Worm (Caenorhabditis elegans) whole organism, L3 larva: ENCODE data around the gene fbxb-55.

Experiments used
- R02D3.7 ChIP-seq: fragments of 150-350 bp; optimal IDR thresholded peaks from 2 replicates; lab custom pipeline; 2014; ENCODE audit warnings: missing biosample characterization, missing genetic modification characterization
- ZK546.5 ChIP-seq: sonication (generic microtip); optimal IDR thresholded peaks from 2 replicates; lab custom pipeline; 2017; ENCODE audit warnings: missing biosample characterization, missing genetic modification characterization
- aly-2 ChIP-seq: fragments of 150-350 bp; optimal IDR thresholded peaks from 2 replicates; lab custom pipeline; 2014; ENCODE audit warnings: missing biosample characterization, missing genetic modification characterization
- ama-1 ChIP-seq: fragments of 150-350 bp; optimal IDR thresholded peaks from 2 replicates; lab custom pipeline; 2018
- ceh-16 ChIP-seq: sonication (generic microtip); optimal IDR thresholded peaks from 2 replicates; lab custom pipeline; 2017; ENCODE audit warnings: missing biosample characterization, missing genetic modification characterization
- ceh-28 ChIP-seq: fragments of 150-350 bp; optimal IDR thresholded peaks from 2 replicates; lab custom pipeline; 2014; ENCODE audit warnings: missing biosample characterization, missing genetic modification reagents, missing genetic modification characterization
- ceh-82 ChIP-seq: fragments of 150-350 bp; optimal IDR thresholded peaks from 2 replicates; lab custom pipeline; 2014; ENCODE audit warnings: missing biosample characterization, missing genetic modification characterization
- elt-1 ChIP-seq: fragments of 150-350 bp; optimal IDR thresholded peaks from 2 replicates; lab custom pipeline; 2014; ENCODE audit warnings: missing biosample characterization, missing genetic modification characterization
- elt-2 ChIP-seq: sonication (generic microtip); optimal IDR thresholded peaks from 2 replicates; lab custom pipeline; 2016; ENCODE audit warnings: missing genetic modification reagents, mild to moderate bottlenecking, missing genetic modification characterization, missing compliant biosample characterization
- elt-3 ChIP-seq, 3 experiments: fragments of 150-350 bp in 1 of 3; sonication (generic microtip) in 2 of 3; optimal IDR thresholded peaks; 2 replicates in 2 of 3; 4 replicates in 1 of 3; lab custom pipeline; 2014 to 2017; ENCODE audit warnings: missing biosample characterization in 3 of 3, missing genetic modification characterization in 3 of 3
- fkh-10 ChIP-seq: sonication (generic microtip); optimal IDR thresholded peaks from 2 replicates; lab custom pipeline; 2017; ENCODE audit warnings: missing biosample characterization, missing genetic modification reagents, missing genetic modification characterization
- fkh-2 ChIP-seq: fragments of 150-350 bp; optimal IDR thresholded peaks from 2 replicates; lab custom pipeline; 2014; ENCODE audit warnings: missing biosample characterization, missing genetic modification reagents, missing genetic modification characterization
- fos-1 ChIP-seq: fragments of 150-350 bp; optimal IDR thresholded peaks from 2 replicates; lab custom pipeline; 2014; ENCODE audit warnings: missing biosample characterization, missing genetic modification characterization
- hmg-11 ChIP-seq: sonication (generic microtip); optimal IDR thresholded peaks from 2 replicates; lab custom pipeline; 2016; ENCODE audit warnings: missing genetic modification characterization, missing compliant biosample characterization
- jun-1 ChIP-seq: fragments of 150-350 bp; optimal IDR thresholded peaks from 2 replicates; lab custom pipeline; 2014; ENCODE audit warnings: missing biosample characterization, missing genetic modification reagents, missing genetic modification characterization
- lin-15B ChIP-seq: fragments of 150-350 bp; optimal IDR thresholded peaks from 2 replicates; lab custom pipeline; 2014; ENCODE audit warnings: missing biosample characterization, missing genetic modification characterization
- lin-39 ChIP-seq: fragments of 150-350 bp; optimal IDR thresholded peaks from 2 replicates; lab custom pipeline; 2018; ENCODE audit warnings: missing biosample characterization, missing genetic modification reagents, missing genetic modification characterization
- lsy-12 ChIP-seq: sonication (generic microtip); optimal IDR thresholded peaks from 2 replicates; lab custom pipeline; 2016; ENCODE audit warnings: mild to moderate bottlenecking, missing genetic modification characterization, missing compliant biosample characterization
- mdl-1 ChIP-seq: fragments of 150-350 bp; optimal IDR thresholded peaks from 2 replicates; lab custom pipeline; 2014; ENCODE audit warnings: missing biosample characterization, missing genetic modification characterization
- mml-1 ChIP-seq: fragments of 150-350 bp; sonication (generic microtip); optimal IDR thresholded peaks from 3 replicates; lab custom pipeline; 2014; ENCODE audit warnings: missing biosample characterization, missing genetic modification characterization
- nfya-1 ChIP-seq: sonication (generic microtip); optimal IDR thresholded peaks from 2 replicates; lab custom pipeline; 2017; ENCODE audit warnings: missing genetic modification characterization, mild to moderate bottlenecking, missing compliant biosample characterization, antibody characterized with exemption, moderate library complexity; ENCODE audit not compliant: insufficient read depth
- nhr-11 ChIP-seq: fragments of 150-350 bp; optimal IDR thresholded peaks from 2 replicates; lab custom pipeline; 2014; ENCODE audit warnings: missing biosample characterization, missing genetic modification characterization
- nhr-12 ChIP-seq: fragments of 150-350 bp; optimal IDR thresholded peaks from 2 replicates; lab custom pipeline; 2014; ENCODE audit warnings: missing biosample characterization, missing genetic modification characterization
- nhr-23 ChIP-seq: fragments of 150-350 bp; optimal IDR thresholded peaks from 2 replicates; lab custom pipeline; 2014; ENCODE audit warnings: missing biosample characterization, missing genetic modification reagents, missing genetic modification characterization
- nhr-237 ChIP-seq: fragments of 150-350 bp; optimal IDR thresholded peaks from 2 replicates; lab custom pipeline; 2014; ENCODE audit warnings: missing biosample characterization, missing genetic modification characterization
- nhr-25 ChIP-seq: sonication (generic microtip); optimal IDR thresholded peaks from 2 replicates; lab custom pipeline; 2017; ENCODE audit warnings: missing biosample characterization, missing genetic modification characterization
- nhr-43 ChIP-seq: sonication (generic microtip); optimal IDR thresholded peaks from 2 replicates; lab custom pipeline; 2016; ENCODE audit warnings: mild to moderate bottlenecking, missing genetic modification characterization, missing compliant biosample characterization; ENCODE audit not compliant: poor library complexity, severe bottlenecking
- nhr-76 ChIP-seq: fragments of 150-350 bp; sonication (generic microtip); optimal IDR thresholded peaks from 5 replicates; lab custom pipeline; 2014; ENCODE audit warnings: missing biosample characterization, missing genetic modification characterization
- pha-4 ChIP-seq: fragments of 150-350 bp; optimal IDR thresholded peaks from 2 replicates; lab custom pipeline; 2014; ENCODE audit warnings: missing biosample characterization, missing genetic modification reagents, missing genetic modification characterization
- pqm-1 ChIP-seq: fragments of 150-350 bp; optimal IDR thresholded peaks from 2 replicates; lab custom pipeline; 2017; ENCODE audit warnings: missing biosample characterization, missing genetic modification characterization, inconsistent platforms
- sea-2 ChIP-seq: fragments of 150-350 bp; sonication (generic microtip); optimal IDR thresholded peaks from 4 replicates; lab custom pipeline; 2014; ENCODE audit warnings: missing biosample characterization, missing genetic modification reagents, missing genetic modification characterization
- skn-1 ChIP-seq: fragments of 150-350 bp; optimal IDR thresholded peaks from 2 replicates; lab custom pipeline; 2014; ENCODE audit warnings: missing biosample characterization, missing genetic modification characterization
- snpc-4 ChIP-seq: fragments of 150-350 bp; optimal IDR thresholded peaks from 2 replicates; lab custom pipeline; 2014; ENCODE audit warnings: missing biosample characterization, missing genetic modification characterization
- tbx-2 ChIP-seq: sonication (generic microtip); optimal IDR thresholded peaks from 2 replicates; lab custom pipeline; 2016; ENCODE audit warnings: mild to moderate bottlenecking, missing genetic modification characterization, missing compliant biosample characterization
- unc-39 ChIP-seq: sonication (generic microtip); optimal IDR thresholded peaks from 4 replicates; lab custom pipeline; 2017; ENCODE audit warnings: missing biosample characterization, missing genetic modification characterization
- unc-62 ChIP-seq: fragments of 150-350 bp; sonication (generic microtip); optimal IDR thresholded peaks from 4 replicates; lab custom pipeline; 2014; ENCODE audit warnings: missing biosample characterization, missing genetic modification reagents, missing genetic modification characterization
- zag-1 ChIP-seq: fragments of 150-350 bp; optimal IDR thresholded peaks from 2 replicates; lab custom pipeline; 2014; ENCODE audit warnings: missing biosample characterization, missing genetic modification characterization
- ztf-11 ChIP-seq: fragments of 150-350 bp; optimal IDR thresholded peaks from 2 replicates; lab custom pipeline; 2014; ENCODE audit warnings: missing biosample characterization, missing genetic modification characterization
- ztf-4 ChIP-seq: fragments of 150-350 bp; optimal IDR thresholded peaks from 2 replicates; lab custom pipeline; 2014; ENCODE audit warnings: missing biosample characterization, missing genetic modification characterization

fbxb-55 gene

DNA sequence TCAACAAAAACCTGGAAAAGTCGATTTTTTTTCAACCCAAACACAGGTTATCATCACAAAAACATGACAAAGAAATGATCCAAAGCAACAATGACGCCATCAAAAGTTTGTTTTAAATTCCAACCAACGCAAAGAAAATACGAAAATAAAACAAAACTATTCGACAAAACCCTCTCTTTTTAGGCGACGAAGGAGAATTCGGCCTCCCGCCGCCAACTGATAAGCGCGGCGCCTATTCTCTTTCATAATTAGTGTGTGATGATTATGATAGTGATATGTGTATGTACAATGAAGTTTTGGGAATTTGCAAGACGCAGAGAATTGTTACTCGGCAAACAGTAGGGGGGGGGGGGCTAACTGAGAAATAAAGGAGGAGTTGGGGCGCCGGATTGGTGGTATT, 39.3 kb upstream of the fbxb-55 start:
- no peak for TF ChIP-seq unc-62 (GFP tag; lab: Kevin White, UChicago)
- TF ChIP-seq elt-1 (tag; lab: Kevin White, UChicago) = no peak
- TF ChIP-seq pqm-1 (tag; lab: Kevin White, UChicago) = peak; percentile 41
- TF ChIP-seq elt-2 (tag; lab: Kevin White, UChicago) = peak; percentile 75
- no peak for TF ChIP-seq nfya-1 (tag; lab: Kevin White, UChicago)
- no peak for TF ChIP-seq ztf-11 (tag; lab: Kevin White, UChicago)
- TF ChIP-seq mml-1 (tag; lab: Kevin White, UChicago) = no peak
- no peak for TF ChIP-seq nhr-237 (tag; lab: Kevin White, UChicago)
- TF ChIP-seq ama-1 = peak; percentile 60
- TF ChIP-seq nhr-25 (tag; lab: Kevin White, UChicago) = peak; percentile 33
- no peak for TF ChIP-seq ceh-28
- no peak for TF ChIP-seq unc-39
- TF ChIP-seq snpc-4 (tag; lab: Kevin White, UChicago) = no peak
- peak; percentile 15 for TF ChIP-seq jun-1
- no peak for TF ChIP-seq sea-2 (GFP tag; lab: Kevin White, UChicago)
- TF ChIP-seq nhr-11 (tag; lab: Kevin White, UChicago) = no peak
- no peak for TF ChIP-seq mdl-1
- TF ChIP-seq, all 47 proteins: peak for 5

ce11 chrIV:4030917-4031599, 37.5 kb upstream of the fbxb-55 start:
- TF ChIP-seq ZK546.5 (tag; lab: Kevin White, UChicago) (no peak), unc-62 (GFP tag; lab: Kevin White, UChicago) (peak; percentile 48), nhr-23 (tag; lab: Kevin White, UChicago) (peak; percentile 75), R02D3.7 (tag; lab: Kevin White, UChicago) (peak; percentile 28), nhr-25 (tag; lab: Kevin White, UChicago) (peak; percentile 84), elt-1 (tag; lab: Kevin White, UChicago) (peak; percentile 76), zag-1 (tag; lab: Kevin White, UChicago) (no peak), lin-15B (tag; lab: Kevin White, UChicago) (peak; percentile 92), nhr-43 (tag; lab: Kevin White, UChicago) (peak; percentile 56), elt-3 (tag; optimal IDR thresholded peaks at IDR 0.05; lab: Kevin White, UChicago) (peak in 1 of 3 experiments; percentile 15), mml-1 (tag; lab: Kevin White, UChicago) (no peak)

DNA sequence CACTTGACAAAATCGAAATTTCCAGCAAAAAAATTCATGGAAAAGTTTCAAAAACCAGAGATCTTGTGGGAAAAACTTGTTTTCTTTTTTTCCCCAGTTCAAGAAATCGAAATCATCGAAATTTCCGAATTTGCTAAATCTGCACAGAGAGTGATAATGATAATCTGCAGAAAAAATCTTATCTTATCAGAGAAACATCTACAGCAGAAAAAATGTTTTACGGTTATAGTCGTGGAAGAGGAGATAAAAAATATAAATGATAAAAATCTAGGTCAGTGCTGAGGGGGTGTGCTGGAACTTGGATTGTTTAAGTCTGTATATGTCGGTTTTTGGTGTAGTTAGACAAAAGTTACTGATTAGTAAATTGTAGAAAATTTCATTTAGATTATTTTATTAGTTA, 36.2 kb upstream of the fbxb-55 start:
- peak; percentile 70 for TF ChIP-seq elt-2 (tag; lab: Kevin White, UChicago)
- TF ChIP-seq elt-3 (tag; optimal IDR thresholded peaks at IDR 0.05; lab: Kevin White, UChicago) = peak in 2 of 3 experiments; percentile 57 to 87
- no peak for TF ChIP-seq R02D3.7 (tag; lab: Kevin White, UChicago)
- TF ChIP-seq, all 47 proteins: peak for 2

DNA sequence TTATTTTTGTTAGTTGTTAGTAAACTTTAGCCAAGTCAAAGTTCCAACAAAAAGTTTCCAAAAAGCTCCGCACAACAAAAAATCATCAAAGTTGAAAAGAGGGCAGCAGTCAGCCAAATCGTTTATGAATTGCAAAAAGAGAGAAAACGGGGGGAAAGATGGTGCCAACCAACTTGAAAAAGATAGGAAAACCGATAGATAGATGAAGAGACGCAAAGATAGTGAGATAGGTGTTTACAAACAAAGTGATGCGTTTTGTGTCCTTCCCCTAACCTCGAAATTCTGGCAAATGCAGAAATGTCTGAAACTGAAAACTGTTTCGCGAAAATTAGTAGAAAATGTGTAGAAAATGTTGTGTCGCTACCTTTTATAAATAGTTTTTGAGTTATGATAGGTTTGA, 35.1 kb upstream of the fbxb-55 start:
- TF ChIP-seq lsy-12 (tag; lab: Kevin White, UChicago) (no peak), fkh-2 (peak; percentile 55), unc-39 (no peak), skn-1 (no peak), aly-2 (tag; lab: Kevin White, UChicago) (no peak), sea-2 (GFP tag; lab: Kevin White, UChicago) (no peak), pha-4 (peak; percentile 72), elt-2 (tag; lab: Kevin White, UChicago) (peak; percentile 19)

DNA sequence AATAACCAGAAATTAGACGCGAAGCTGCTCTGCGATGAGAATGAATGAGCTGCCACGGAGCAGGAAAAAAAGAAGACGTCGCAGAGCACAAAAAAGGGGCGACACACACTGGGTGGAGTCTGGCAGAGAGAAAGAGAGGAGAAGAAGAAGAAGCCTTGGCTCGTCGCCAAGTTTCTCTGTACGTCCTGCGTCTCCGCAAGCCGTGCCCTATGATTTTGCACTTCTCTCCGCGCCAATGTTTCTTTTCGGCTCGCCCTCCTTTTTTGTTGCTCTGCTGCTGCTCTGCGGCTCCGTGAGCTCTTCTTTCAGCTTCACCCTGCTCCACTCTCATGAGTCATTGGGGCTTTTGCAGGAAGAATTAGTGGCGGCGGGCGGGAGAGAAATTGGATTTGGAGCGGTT, 33.7 kb upstream of the fbxb-55 start, which contains the start of gene hlh-30:
hlh-30 (minus strand) TSS at position 69 of the 400 bp plus-strand sequence.
- peak; percentile 73 for TF ChIP-seq nfya-1 (tag; lab: Kevin White, UChicago)
- no peak for TF ChIP-seq ceh-28
- no peak for TF ChIP-seq nhr-237 (tag; lab: Kevin White, UChicago)
- TF ChIP-seq ztf-4 = no peak
- TF ChIP-seq nhr-76 (tag; lab: Kevin White, UChicago) = no peak
- TF ChIP-seq pha-4 = peak; percentile 22
- peak; percentile 23 for TF ChIP-seq fkh-10 (GFP tag; lab: Kevin White, UChicago)
- TF ChIP-seq tbx-2 (tag; lab: Kevin White, UChicago) = peak; percentile 29
- no peak for TF ChIP-seq nhr-11 (tag; lab: Kevin White, UChicago)
- no peak for TF ChIP-seq snpc-4 (tag; lab: Kevin White, UChicago)
- peak; percentile 79 for TF ChIP-seq lin-39 (tag; lab: Kevin White, UChicago)
- no peak for TF ChIP-seq sea-2 (GFP tag; lab: Kevin White, UChicago)
- no peak for TF ChIP-seq ztf-11 (tag; lab: Kevin White, UChicago)
- TF ChIP-seq ceh-82 = no peak
- TF ChIP-seq aly-2 (tag; lab: Kevin White, UChicago) = no peak
- TF ChIP-seq mdl-1 = no peak
- TF ChIP-seq unc-39 = no peak
- peak; percentile 54 for TF ChIP-seq hmg-11
- TF ChIP-seq lin-15B (tag; lab: Kevin White, UChicago) = peak; percentile 41
- no peak for TF ChIP-seq nhr-43 (tag; lab: Kevin White, UChicago)
- no peak for TF ChIP-seq ZK546.5 (tag; lab: Kevin White, UChicago)
- no peak for TF ChIP-seq nhr-12 (tag; lab: Kevin White, UChicago)
- peak; percentile 44 for TF ChIP-seq elt-2 (tag; lab: Kevin White, UChicago)
- no peak for TF ChIP-seq fos-1 (tag; lab: Kevin White, UChicago)
- TF ChIP-seq ceh-16 (tag; lab: Kevin White, UChicago) = no peak
